Fruit fly (Drosophila melanogaster) whole organism, embryonic: ENCODE measurements around the gene Hat1.

Experiments used
- B-H2 ChIP-seq: fragments of 200-800 bp; sonication (Bioruptor generic); optimal IDR thresholded peaks from 2 replicates; lab custom pipeline; 2018; ENCODE audit warnings: missing biosample characterization, mild to moderate bottlenecking, missing genetic modification characterization
- CG12659 ChIP-seq: fragments of 200-800 bp; sonication (Bioruptor generic); optimal IDR thresholded peaks from 3 replicates; lab custom pipeline; 2017; ENCODE audit warnings: mild to moderate bottlenecking, missing biosample characterization, missing genetic modification reagents, missing genetic modification characterization
- CG16863 ChIP-seq: fragments of 200-800 bp; sonication (Bioruptor generic); optimal IDR thresholded peaks from 3 replicates; lab custom pipeline; 2016; ENCODE audit warnings: missing biosample characterization, missing genetic modification characterization
- CG30431 ChIP-seq: fragments of 200-800 bp; sonication (Bioruptor generic); optimal IDR thresholded peaks from 2 replicates; lab custom pipeline; 2017; ENCODE audit warnings: missing biosample characterization, missing genetic modification characterization
- CG4707 ChIP-seq: fragments of 200-800 bp; sonication (Bioruptor generic); optimal IDR thresholded peaks from 2 replicates; lab custom pipeline; 2018; ENCODE audit warnings: missing biosample characterization, mild to moderate bottlenecking, missing genetic modification characterization, moderate library complexity
- kah ChIP-seq: fragments of 200-800 bp; sonication (Bioruptor generic); optimal IDR thresholded peaks from 2 replicates; lab custom pipeline; 2018; ENCODE audit warnings: missing biosample characterization, mild to moderate bottlenecking, missing genetic modification characterization
- luna ChIP-seq: fragments of 200-800 bp; sonication (Bioruptor generic); optimal IDR thresholded peaks from 2 replicates; lab custom pipeline; 2016; ENCODE audit warnings: missing biosample characterization, missing genetic modification characterization
- p53 ChIP-seq: fragments of 200-800 bp; sonication (Bioruptor generic); optimal IDR thresholded peaks from 2 replicates; lab custom pipeline; 2016; ENCODE audit warnings: missing biosample characterization, missing genetic modification characterization
- tup ChIP-seq: fragments of 200-800 bp; sonication (Bioruptor generic); optimal IDR thresholded peaks from 2 replicates; lab custom pipeline; 2016; ENCODE audit warnings: missing biosample characterization, mild to moderate bottlenecking, missing genetic modification characterization, moderate library complexity

DNA sequence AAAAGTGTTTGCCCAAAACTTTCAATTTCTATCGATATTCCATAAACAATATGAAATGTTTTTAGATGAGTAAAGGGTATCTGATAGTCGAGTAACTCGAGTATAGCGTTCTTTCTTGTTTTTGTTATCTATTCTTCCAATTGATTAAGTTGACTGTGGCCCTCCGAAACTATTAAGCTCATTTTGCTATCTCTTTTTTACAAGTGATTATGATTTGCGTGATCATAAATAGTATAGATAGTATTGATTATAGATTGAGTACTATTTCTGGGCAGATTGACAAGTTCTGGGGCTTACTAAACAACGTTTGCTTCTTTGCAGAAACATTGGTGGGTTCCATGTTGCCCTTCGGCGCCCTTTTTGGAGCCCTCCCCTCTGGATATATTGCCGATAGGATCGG is 47.4 kb upstream of the Hat1 start:
- TF ChIP-seq tup (GFP tag; lab: Kevin White, UChicago) (no peak), CG16863 (no peak), p53 (GFP tag; lab: Kevin White, UChicago) (no peak), CG4707 (GFP tag; lab: Kevin White, UChicago) (no peak), kah (GFP tag; lab: Kevin White, UChicago) (no peak), B-H2 (GFP tag; lab: Kevin White, UChicago) (no peak), luna (GFP tag; lab: Kevin White, UChicago) (no peak), CG12659 (GFP tag; lab: Kevin White, UChicago) (no peak), CG30431 (GFP tag; lab: Kevin White, UChicago) (no peak)
